Worm (Caenorhabditis elegans) whole organism, L1 larva: ENCODE measurements around the gene F54C9.11.
A peak's percentile ranks its signal among the peaks of the same experiment; 100 is the strongest.

Source experiments
- C04F5.9 ChIP-seq: sonication (generic microtip); optimal IDR thresholded peaks from 2 replicates; lab custom pipeline; 2016; ENCODE audit warnings: missing genetic modification characterization, missing compliant biosample characterization
- C16A3.4 ChIP-seq: fragments of 150-350 bp; optimal IDR thresholded peaks from 2 replicates; lab custom pipeline; 2014; ENCODE audit warnings: missing biosample characterization, missing genetic modification characterization
- F16B12.6 ChIP-seq: fragments of 150-350 bp; optimal IDR thresholded peaks from 2 replicates; lab custom pipeline; 2014; ENCODE audit warnings: missing biosample characterization, missing genetic modification characterization
- Y116A8C.19 ChIP-seq: sonication (generic microtip); optimal IDR thresholded peaks from 2 replicates; lab custom pipeline; 2016; ENCODE audit warnings: missing compliant biosample characterization, missing genetic modification characterization, borderline replicate concordance
- aly-2 ChIP-seq: fragments of 150-350 bp; optimal IDR thresholded peaks from 2 replicates; lab custom pipeline; 2014; ENCODE audit warnings: missing biosample characterization, missing genetic modification characterization
- blmp-1 ChIP-seq: fragments of 150-350 bp; optimal IDR thresholded peaks from 2 replicates; lab custom pipeline; 2014; ENCODE audit warnings: missing biosample characterization, missing genetic modification characterization
- ceh-63 ChIP-seq: fragments of 200-800 bp; sonication (Bioruptor generic); optimal IDR thresholded peaks from 2 replicates; lab custom pipeline; 2018; ENCODE audit warnings: mild to moderate bottlenecking, missing genetic modification characterization, missing compliant biosample characterization
- ceh-8 ChIP-seq: fragments of 200-800 bp; sonication (Bioruptor generic); optimal IDR thresholded peaks from 2 replicates; lab custom pipeline; 2018; ENCODE audit warnings: mild to moderate bottlenecking, missing genetic modification characterization, moderate library complexity, missing compliant biosample characterization
- ceh-90 ChIP-seq: sonication (generic microtip); optimal IDR thresholded peaks from 2 replicates; lab custom pipeline; 2016; ENCODE audit warnings: missing genetic modification characterization, missing compliant biosample characterization
- dpl-1 ChIP-seq, 3 experiments: fragments of 150-350 bp in 2 of 3; sonication (generic microtip) in 1 of 3; optimal IDR thresholded peaks; 2 replicates each; lab custom pipeline; 2014 to 2017; ENCODE audit warnings: missing biosample characterization in 3 of 3, missing genetic modification characterization in 3 of 3, missing genetic modification reagents in 3 of 3
- dsc-1 ChIP-seq: sonication (generic microtip); optimal IDR thresholded peaks from 2 replicates; lab custom pipeline; 2016; ENCODE audit warnings: mild to moderate bottlenecking, missing genetic modification characterization, missing compliant biosample characterization
- egl-13 ChIP-seq: sonication (generic microtip); optimal IDR thresholded peaks from 2 replicates; lab custom pipeline; 2016; ENCODE audit warnings: missing genotype, missing genetic modification reagents, missing genetic modification characterization, missing compliant biosample characterization
- elt-2 ChIP-seq: sonication (generic microtip); optimal IDR thresholded peaks from 2 replicates; lab custom pipeline; 2016; ENCODE audit warnings: missing genetic modification characterization, mild to moderate bottlenecking, inconsistent platforms, missing compliant biosample characterization, missing genetic modification reagents
- elt-3 ChIP-seq, 6 experiments: fragments of 150-350 bp in 1 of 6; sonication (generic microtip); optimal IDR thresholded peaks; 2 replicates each; lab custom pipeline; 2017 to 2018; ENCODE audit warnings: missing biosample characterization in 6 of 6, missing genetic modification characterization in 6 of 6, inconsistent platforms in 1 of 6
- ets-5 ChIP-seq: fragments of 200-800 bp; sonication (Bioruptor generic); IDR thresholded peaks from 2 replicates; pipeline ENCODE4 v1.3.6; 2022; ENCODE audit warnings: missing genetic modification characterization, missing compliant biosample characterization
- fos-1 ChIP-seq: fragments of 150-350 bp; optimal IDR thresholded peaks from 2 replicates; lab custom pipeline; 2014; ENCODE audit warnings: missing biosample characterization, missing genetic modification characterization
- hlh-17 ChIP-seq: fragments of 200-800 bp; sonication (Bioruptor generic); optimal IDR thresholded peaks from 2 replicates; lab custom pipeline; 2018; ENCODE audit warnings: missing genetic modification characterization, mild to moderate bottlenecking, missing compliant biosample characterization, moderate library complexity, borderline replicate concordance
- hlh-4 ChIP-seq: sonication (generic microtip); optimal IDR thresholded peaks from 2 replicates; lab custom pipeline; 2016; ENCODE audit warnings: mild to moderate bottlenecking, missing genetic modification characterization, missing compliant biosample characterization
- lin-13 ChIP-seq: fragments of 150-350 bp; optimal IDR thresholded peaks from 2 replicates; lab custom pipeline; 2014; ENCODE audit warnings: missing biosample characterization, missing genetic modification reagents, missing genetic modification characterization
- lin-14 ChIP-seq: fragments of 200-800 bp; sonication (Bioruptor generic); optimal IDR thresholded peaks from 2 replicates; lab custom pipeline; 2018; ENCODE audit warnings: mild to moderate bottlenecking, missing genetic modification characterization, moderate library complexity, missing compliant biosample characterization
- lir-3 ChIP-seq: sonication (generic microtip); optimal IDR thresholded peaks from 2 replicates; lab custom pipeline; 2016; ENCODE audit warnings: mild to moderate bottlenecking, missing genetic modification characterization, moderate library complexity, missing compliant biosample characterization; ENCODE audit not compliant: poor library complexity
- lsy-2 ChIP-seq, 2 experiments: fragments of 150-350 bp; optimal IDR thresholded peaks; 2 replicates each; lab custom pipeline; 2014; ENCODE audit warnings: missing biosample characterization in 2 of 2, missing genetic modification characterization in 2 of 2
- mep-1 ChIP-seq: fragments of 150-350 bp; optimal IDR thresholded peaks from 2 replicates; lab custom pipeline; 2014; ENCODE audit warnings: missing biosample characterization, missing genetic modification characterization
- nhr-11 ChIP-seq: fragments of 150-350 bp; optimal IDR thresholded peaks from 2 replicates; lab custom pipeline; 2014; ENCODE audit warnings: missing biosample characterization, missing genetic modification characterization
- nhr-12 ChIP-seq: sonication (generic microtip); optimal IDR thresholded peaks from 2 replicates; lab custom pipeline; 2017; ENCODE audit warnings: missing biosample characterization, missing genetic modification characterization
- nhr-19 ChIP-seq: fragments of 200-800 bp; sonication (Bioruptor generic); conservative IDR thresholded peaks from 2 replicates; pipeline ENCODE4 v1.3.6; 2022; ENCODE audit warnings: missing genetic modification characterization, missing compliant biosample characterization
- nhr-237 ChIP-seq: fragments of 150-350 bp; optimal IDR thresholded peaks from 2 replicates; lab custom pipeline; 2014; ENCODE audit warnings: missing biosample characterization, missing genetic modification characterization
- nhr-28 ChIP-seq: fragments of 150-350 bp; optimal IDR thresholded peaks from 2 replicates; lab custom pipeline; 2014; ENCODE audit warnings: missing biosample characterization, missing genetic modification characterization
- pag-3 ChIP-seq: sonication (generic microtip); optimal IDR thresholded peaks from 2 replicates; lab custom pipeline; 2017; ENCODE audit warnings: missing genetic modification characterization, mild to moderate bottlenecking, missing compliant biosample characterization, antibody characterized with exemption, borderline replicate concordance; ENCODE audit not compliant: insufficient read depth
- pax-3 ChIP-seq: fragments of 200-800 bp; sonication (Bioruptor generic); optimal IDR thresholded peaks from 2 replicates; lab custom pipeline; 2018; ENCODE audit warnings: mild to moderate bottlenecking, missing genetic modification characterization, moderate library complexity, missing compliant biosample characterization
- pqm-1 ChIP-seq: sonication (generic microtip); optimal IDR thresholded peaks from 3 replicates; lab custom pipeline; 2017; ENCODE audit warnings: missing biosample characterization, missing genetic modification characterization
- rnt-1 ChIP-seq: sonication (generic microtip); optimal IDR thresholded peaks from 2 replicates; lab custom pipeline; 2016; ENCODE audit warnings: mild to moderate bottlenecking, missing genetic modification characterization, moderate library complexity, missing compliant biosample characterization
- snpc-4 ChIP-seq: fragments of 150-350 bp; optimal IDR thresholded peaks from 2 replicates; lab custom pipeline; 2014; ENCODE audit warnings: missing biosample characterization, missing genetic modification characterization
- sox-4 ChIP-seq: sonication (generic microtip); optimal IDR thresholded peaks from 2 replicates; lab custom pipeline; 2016; ENCODE audit warnings: missing genetic modification characterization, missing compliant biosample characterization
- sptf-1 ChIP-seq: fragments of 150-350 bp; optimal IDR thresholded peaks from 2 replicates; lab custom pipeline; 2014; ENCODE audit warnings: missing biosample characterization, missing genetic modification characterization
- sup-37 ChIP-seq: fragments of 200-800 bp; sonication (Bioruptor generic); optimal IDR thresholded peaks from 2 replicates; lab custom pipeline; 2018; ENCODE audit warnings: mild to moderate bottlenecking, missing genetic modification characterization, missing compliant biosample characterization
- tlp-1 ChIP-seq: fragments of 150-350 bp; optimal IDR thresholded peaks from 2 replicates; lab custom pipeline; 2014; ENCODE audit warnings: missing biosample characterization, missing genetic modification characterization
- unc-86 ChIP-seq: sonication (generic microtip); optimal IDR thresholded peaks from 2 replicates; lab custom pipeline; 2016; ENCODE audit warnings: missing genetic modification characterization, missing compliant biosample characterization
- vab-15 ChIP-seq: sonication (generic microtip); optimal IDR thresholded peaks from 2 replicates; lab custom pipeline; 2017; ENCODE audit warnings: missing genotype, mild to moderate bottlenecking, missing genetic modification characterization, missing compliant biosample characterization
- xbp-1 ChIP-seq: sonication (generic microtip); optimal IDR thresholded peaks from 2 replicates; lab custom pipeline; 2016; ENCODE audit warnings: missing genetic modification characterization, missing compliant biosample characterization
- zag-1 ChIP-seq: fragments of 150-350 bp; optimal IDR thresholded peaks from 2 replicates; lab custom pipeline; 2014; ENCODE audit warnings: missing biosample characterization, missing genetic modification characterization
- ztf-11 ChIP-seq, 2 experiments: sonication (generic microtip); optimal IDR thresholded peaks; 2 replicates each; lab custom pipeline; 2016 to 2017; ENCODE audit warnings: missing genetic modification characterization in 2 of 2, missing biosample characterization in 1 of 2, missing compliant biosample characterization in 1 of 2
- ztf-4 ChIP-seq: fragments of 150-350 bp; optimal IDR thresholded peaks from 2 replicates; lab custom pipeline; 2014; ENCODE audit warnings: missing biosample characterization, missing genetic modification characterization

The F54C9.11 gene

DNA sequence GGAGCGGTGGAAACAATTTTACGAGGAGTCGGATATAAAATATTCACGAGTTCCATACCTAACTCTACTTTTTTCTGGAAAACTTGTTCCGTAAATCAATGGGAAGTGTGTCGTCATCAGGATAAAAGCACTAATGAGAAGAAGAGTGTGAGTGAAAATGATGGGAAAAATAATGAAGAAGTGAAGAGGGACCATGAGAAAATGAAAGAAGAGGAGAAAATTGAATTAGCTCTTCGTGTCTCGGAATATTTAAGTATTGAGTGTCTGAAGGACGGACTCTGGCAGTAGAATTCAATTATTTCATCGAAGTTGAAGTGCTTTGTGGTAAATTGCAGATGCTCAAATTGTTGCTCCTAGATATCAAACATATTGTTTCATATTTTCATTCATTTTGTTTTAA lies 4.3 kb upstream of the F54C9.11 start (continued):
- TF ChIP-seq ets-5 (GFP tag; lab: Robert Waterston, UW) = no peak
- no peak for TF ChIP-seq tlp-1 (tag; lab: Kevin White, UChicago)
- no peak for TF ChIP-seq blmp-1
- no peak for TF ChIP-seq rnt-1 (tag; lab: Kevin White, UChicago)
- no peak for TF ChIP-seq pax-3 (tag; lab: Kevin White, UChicago)
- TF ChIP-seq nhr-28 = no peak
- TF ChIP-seq C16A3.4 (tag; lab: Kevin White, UChicago) = no peak
- no peak for TF ChIP-seq lin-13 (GFP tag; lab: Kevin White, UChicago)
- no peak for TF ChIP-seq C04F5.9 (tag; lab: Kevin White, UChicago)
- TF ChIP-seq elt-3 (tag; optimal IDR thresholded peaks at IDR 0.05; lab: Kevin White, UChicago) = no peak
- peak; percentile 88 for TF ChIP-seq lin-14 (GFP tag; lab: Kevin White, UChicago)
- TF ChIP-seq F16B12.6 (tag; lab: Kevin White, UChicago) = no peak
- TF ChIP-seq nhr-12 = no peak
- no peak for TF ChIP-seq sox-4 (tag; lab: Kevin White, UChicago)
- TF ChIP-seq ceh-8 = peak; percentile 77
- TF ChIP-seq vab-15 (tag; lab: Kevin White, UChicago) = no peak
- no peak for TF ChIP-seq ztf-4 (tag; lab: Kevin White, UChicago)
- no peak for TF ChIP-seq dpl-1 (GFP tag; optimal IDR thresholded peaks at IDR 0.05; lab: Kevin White, UChicago)
- peak; percentile 72 for TF ChIP-seq dsc-1 (tag; lab: Kevin White, UChicago)
- TF ChIP-seq nhr-11 (tag; lab: Kevin White, UChicago) = no peak
- TF ChIP-seq mep-1 (tag; lab: Kevin White, UChicago) = no peak
- TF ChIP-seq sptf-1 (tag; lab: Kevin White, UChicago) = no peak
- no peak for TF ChIP-seq xbp-1 (tag; lab: Kevin White, UChicago)
- no peak for TF ChIP-seq hlh-17
- TF ChIP-seq unc-86 = peak; percentile 51
- no peak for TF ChIP-seq egl-13
- no peak for TF ChIP-seq pag-3 (tag; lab: Kevin White, UChicago)
- TF ChIP-seq hlh-4 (tag; lab: Kevin White, UChicago) = no peak
- no peak for TF ChIP-seq lir-3 (tag; lab: Kevin White, UChicago)
- TF ChIP-seq nhr-19 = no peak
- no peak for TF ChIP-seq Y116A8C.19 (tag; lab: Kevin White, UChicago)
- TF ChIP-seq fos-1 (tag; lab: Kevin White, UChicago) = no peak
- no peak for TF ChIP-seq pqm-1 (tag; lab: Kevin White, UChicago)
- no peak for TF ChIP-seq snpc-4
- TF ChIP-seq aly-2 (tag; lab: Kevin White, UChicago) = no peak
- TF ChIP-seq elt-2 = no peak
- TF ChIP-seq ceh-63 (GFP tag; lab: Kevin White, UChicago) = no peak

DNA sequence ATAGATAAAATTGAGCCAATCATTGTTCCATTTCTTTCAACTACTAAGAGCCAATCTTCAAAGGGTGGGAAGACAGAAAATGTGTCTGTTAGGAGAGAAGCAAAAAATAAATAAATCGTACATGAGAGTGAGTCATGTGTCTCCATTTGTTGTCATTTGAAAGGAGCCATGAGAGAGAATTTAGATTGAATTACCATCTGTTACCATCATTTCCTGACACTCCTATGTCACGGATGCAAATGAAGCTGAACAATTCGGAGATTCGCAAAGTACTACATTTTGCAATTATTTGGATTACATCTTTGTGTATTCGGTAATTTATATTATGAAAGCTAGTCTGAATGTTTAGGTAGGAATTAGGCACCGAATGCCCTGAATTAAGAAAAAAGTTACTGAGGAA lies 3.6 kb upstream of the F54C9.11 start:
- TF ChIP-seq lin-14 (GFP tag; lab: Kevin White, UChicago) = peak; percentile 28
- TF ChIP-seq pax-3 (tag; lab: Kevin White, UChicago) = no peak
- TF ChIP-seq zag-1 = peak; percentile 35
- TF ChIP-seq sup-37 (GFP tag; lab: Kevin White, UChicago) = no peak
- TF ChIP-seq ceh-90 = no peak
- no peak for TF ChIP-seq lsy-2 (tag; optimal IDR thresholded peaks at IDR 0.05; lab: Kevin White, UChicago)
- TF ChIP-seq nhr-237 (tag; lab: Kevin White, UChicago) = no peak
- peak in 1 of 2 experiments; percentile 42 for TF ChIP-seq ztf-11 (tag; optimal IDR thresholded peaks at IDR 0.05; lab: Kevin White, UChicago)
